Fruit fly (Drosophila melanogaster) whole organism, embryonic: Measurements from ENCODE around the gene CG31650.

Source experiments
- Ada2b ChIP-seq: fragments of 200-800 bp; sonication (Bioruptor generic); IDR thresholded peaks from 2 replicates; pipeline ENCODE4 v1.3.6; 2022; ENCODE audit warnings: missing biosample characterization, missing genetic modification characterization
- Asciz ChIP-seq: fragments of 200-800 bp; sonication (Bioruptor generic); optimal IDR thresholded peaks from 2 replicates; lab custom pipeline; 2017; ENCODE audit warnings: missing biosample characterization, mild to moderate bottlenecking, missing genetic modification characterization, missing genetic modification reagents
- CG1024 ChIP-seq: fragments of 200-800 bp; sonication (Bioruptor generic); IDR thresholded peaks from 2 replicates; pipeline ENCODE4 v1.3.6; 2022; ENCODE audit warnings: missing biosample characterization, missing genetic modification characterization
- CG10274 ChIP-seq: fragments of 200-800 bp; sonication (Bioruptor generic); optimal IDR thresholded peaks from 3 replicates; lab custom pipeline; 2017; ENCODE audit warnings: missing biosample characterization, mild to moderate bottlenecking, missing genetic modification characterization
- CG11504 ChIP-seq: fragments of 200-800 bp; sonication (Bioruptor generic); optimal IDR thresholded peaks from 3 replicates; lab custom pipeline; 2019; ENCODE audit warnings: missing biosample characterization, mild to moderate bottlenecking, missing genetic modification characterization, moderate library complexity
- CG12155 ChIP-seq: fragments of 200-800 bp; sonication (Bioruptor generic); optimal IDR thresholded peaks from 3 replicates; lab custom pipeline; 2016; ENCODE audit warnings: missing biosample characterization, missing genetic modification characterization
- CG14441 ChIP-seq: fragments of 200-800 bp; sonication (Bioruptor generic); IDR thresholded peaks from 2 replicates; pipeline ENCODE4 v1.3.6; 2022; ENCODE audit warnings: missing biosample characterization, missing genetic modification characterization
- CG1602 ChIP-seq: fragments of 200-800 bp; sonication (Bioruptor generic); optimal IDR thresholded peaks from 3 replicates; lab custom pipeline; 2016; ENCODE audit warnings: missing biosample characterization, missing genetic modification characterization
- CG1792 ChIP-seq: fragments of 200-800 bp; sonication (Bioruptor generic); optimal IDR thresholded peaks from 2 replicates; lab custom pipeline; 2016; ENCODE audit warnings: missing biosample characterization, missing genetic modification characterization
- CG31441 ChIP-seq: fragments of 200-800 bp; sonication (Bioruptor generic); IDR thresholded peaks from 2 replicates; pipeline ENCODE4 v1.3.6; 2022; ENCODE audit warnings: missing biosample characterization, missing genetic modification characterization
- CG3407 ChIP-seq: fragments of 200-800 bp; sonication (Bioruptor generic); optimal IDR thresholded peaks from 2 replicates; lab custom pipeline; 2018; ENCODE audit warnings: missing biosample characterization, mild to moderate bottlenecking, missing genetic modification characterization
- CG34224 ChIP-seq: fragments of 200-800 bp; sonication (Bioruptor generic); IDR thresholded peaks from 3 replicates; pipeline ENCODE4 v1.3.6; 2022; ENCODE audit warnings: missing biosample characterization, missing genetic modification characterization; ENCODE audit not compliant: partially characterized antibody
- CG3838 ChIP-seq: fragments of 200-800 bp; sonication (Bioruptor generic); optimal IDR thresholded peaks from 3 replicates; lab custom pipeline; 2016; ENCODE audit warnings: missing biosample characterization, missing genetic modification characterization
- CG4820 ChIP-seq: fragments of 200-800 bp; sonication (Bioruptor generic); optimal IDR thresholded peaks from 3 replicates; lab custom pipeline; 2016; ENCODE audit warnings: missing biosample characterization, missing genetic modification characterization
- CG5245 ChIP-seq: fragments of 200-800 bp; sonication (Bioruptor generic); optimal IDR thresholded peaks from 3 replicates; lab custom pipeline; 2016; ENCODE audit warnings: missing biosample characterization, missing genetic modification characterization
- CG6175 ChIP-seq: fragments of 200-800 bp; sonication (Bioruptor generic); IDR thresholded peaks from 3 replicates; pipeline ENCODE4 v1.3.6; 2022; ENCODE audit warnings: missing biosample characterization, missing genetic modification characterization
- CG6854 ChIP-seq: fragments of 200-800 bp; sonication (Bioruptor generic); optimal IDR thresholded peaks from 3 replicates; lab custom pipeline; 2017; ENCODE audit warnings: missing biosample characterization, mild to moderate bottlenecking, missing genetic modification characterization
- CG8388 ChIP-seq: fragments of 200-800 bp; sonication (Bioruptor generic); optimal IDR thresholded peaks from 2 replicates; lab custom pipeline; 2019; ENCODE audit warnings: missing biosample characterization, mild to moderate bottlenecking, missing genetic modification characterization, moderate library complexity
- CG8924 ChIP-seq: fragments of 200-800 bp; optimal IDR thresholded peaks from 3 replicates; lab custom pipeline; 2019; ENCODE audit warnings: missing biosample characterization, mild to moderate bottlenecking, missing genetic modification characterization, moderate library complexity
- CkIIα-i1 ChIP-seq: fragments of 200-800 bp; sonication (Bioruptor generic); IDR thresholded peaks from 2 replicates; pipeline ENCODE4 v1.3.6; 2022; ENCODE audit warnings: missing biosample characterization, missing genetic modification characterization
- Fer1 ChIP-seq: fragments of 200-800 bp; sonication (Bioruptor generic); optimal IDR thresholded peaks from 2 replicates; lab custom pipeline; 2017; ENCODE audit warnings: missing biosample characterization, mild to moderate bottlenecking, missing genetic modification characterization
- HHEX ChIP-seq: fragments of 200-800 bp; sonication (Bioruptor generic); optimal IDR thresholded peaks from 3 replicates; lab custom pipeline; 2017; ENCODE audit warnings: missing biosample characterization, mild to moderate bottlenecking, missing genetic modification characterization, missing genetic modification reagents
- HLH3B ChIP-seq: fragments of 200-800 bp; sonication (Bioruptor generic); IDR thresholded peaks from 2 replicates; pipeline ENCODE4 v1.3.6; 2022; ENCODE audit warnings: missing biosample characterization, missing genetic modification characterization
- HmgZ ChIP-seq: fragments of 200-800 bp; sonication (Bioruptor generic); optimal IDR thresholded peaks from 2 replicates; lab custom pipeline; 2018; ENCODE audit warnings: missing biosample characterization, mild to moderate bottlenecking, missing genetic modification characterization
- Lim3 ChIP-seq: fragments of 200-800 bp; sonication (Bioruptor generic); IDR thresholded peaks from 2 replicates; pipeline ENCODE4 v1.3.6; 2022; ENCODE audit warnings: missing biosample characterization, missing genetic modification characterization
- Lpt ChIP-seq: fragments of >200 bp; optimal IDR thresholded peaks from 2 replicates; lab custom pipeline; 2018; ENCODE audit warnings: missing biosample characterization, missing genetic modification characterization
- Mad ChIP-seq: fragments of 200-800 bp; sonication (Bioruptor generic); optimal IDR thresholded peaks from 2 replicates; lab custom pipeline; 2016; ENCODE audit warnings: missing biosample characterization, missing genetic modification characterization
- Max ChIP-seq: fragments of 200-800 bp; sonication (Bioruptor generic); optimal IDR thresholded peaks from 2 replicates; lab custom pipeline; 2016; ENCODE audit warnings: missing biosample characterization, mild to moderate bottlenecking, missing genetic modification characterization
- Neu2 ChIP-seq: fragments of 200-800 bp; sonication (Bioruptor generic); optimal IDR thresholded peaks from 3 replicates; lab custom pipeline; 2016; ENCODE audit warnings: missing biosample characterization, missing genetic modification characterization, borderline replicate concordance
- Oli ChIP-seq: fragments of 200-800 bp; sonication (Bioruptor generic); optimal IDR thresholded peaks from 2 replicates; lab custom pipeline; 2018; ENCODE audit warnings: missing biosample characterization, mild to moderate bottlenecking, missing genetic modification characterization, moderate library complexity
- Opbp ChIP-seq: fragments of 200-800 bp; sonication (Bioruptor generic); IDR thresholded peaks from 3 replicates; pipeline ENCODE4 v1.3.6; 2022; ENCODE audit warnings: missing biosample characterization, missing genetic modification characterization; ENCODE audit not compliant: partially characterized antibody
- Ptx1 ChIP-seq: fragments of 200-800 bp; sonication (Bioruptor generic); IDR thresholded peaks from 2 replicates; pipeline ENCODE4 v1.3.6; 2022; ENCODE audit warnings: missing biosample characterization, missing genetic modification characterization
- YL-1 ChIP-seq: fragments of 200-800 bp; sonication (Bioruptor generic); optimal IDR thresholded peaks from 3 replicates; lab custom pipeline; 2017; ENCODE audit warnings: missing biosample characterization, mild to moderate bottlenecking, missing genetic modification characterization
- cato ChIP-seq: fragments of 200-800 bp; sonication (Bioruptor generic); optimal IDR thresholded peaks from 2 replicates; lab custom pipeline; 2016; ENCODE audit warnings: missing biosample characterization, missing genetic modification characterization, borderline replicate concordance
- ci ChIP-seq: fragments of 200-800 bp; sonication (Bioruptor generic); IDR thresholded peaks from 3 replicates; pipeline ENCODE4 v1.3.6; 2022; ENCODE audit warnings: missing biosample characterization, missing genetic modification characterization
- crc ChIP-seq: fragments of 200-800 bp; sonication (Bioruptor generic); optimal IDR thresholded peaks from 2 replicates; lab custom pipeline; 2016; ENCODE audit warnings: missing biosample characterization, missing genetic modification characterization
- gcm2 ChIP-seq: fragments of 200-800 bp; sonication (Bioruptor generic); optimal IDR thresholded peaks from 2 replicates; lab custom pipeline; 2016; ENCODE audit warnings: missing biosample characterization, missing genetic modification characterization
- hth ChIP-seq: fragments of >200 bp; optimal IDR thresholded peaks from 2 replicates; lab custom pipeline; 2017; ENCODE audit warnings: inconsistent platforms
- peb ChIP-seq: fragments of 200-800 bp; sonication (Bioruptor generic); IDR thresholded peaks from 2 replicates; pipeline ENCODE4 v1.3.6; 2022; ENCODE audit warnings: missing biosample characterization, missing genetic modification characterization
- pho ChIP-seq: fragments of 200-800 bp; sonication (Bioruptor generic); optimal IDR thresholded peaks from 2 replicates; lab custom pipeline; 2016; ENCODE audit warnings: missing biosample characterization, missing genetic modification characterization
- ro ChIP-seq: fragments of 200-800 bp; sonication (Bioruptor generic); IDR thresholded peaks from 2 replicates; pipeline ENCODE4 v1.3.6; 2022; ENCODE audit warnings: missing biosample characterization, missing genetic modification characterization
- scrt ChIP-seq: fragments of 200-800 bp; sonication (Bioruptor generic); optimal IDR thresholded peaks from 2 replicates; lab custom pipeline; 2018; ENCODE audit warnings: missing biosample characterization, mild to moderate bottlenecking, missing genetic modification characterization, moderate library complexity
- sob ChIP-seq: fragments of 200-800 bp; sonication (Bioruptor generic); IDR thresholded peaks from 2 replicates; pipeline ENCODE4 v1.3.6; 2022; ENCODE audit warnings: missing biosample characterization, missing genetic modification characterization
- sr ChIP-seq: fragments of 200-800 bp; sonication (Bioruptor generic); IDR thresholded peaks from 3 replicates; pipeline ENCODE4 v1.3.6; 2022; ENCODE audit warnings: missing biosample characterization, missing genetic modification characterization
- stc ChIP-seq: fragments of 200-800 bp; sonication (Bioruptor generic); IDR thresholded peaks from 2 replicates; pipeline ENCODE4 v1.3.6; 2022; ENCODE audit warnings: missing biosample characterization, missing genetic modification characterization
- tap ChIP-seq: fragments of 200-800 bp; optimal IDR thresholded peaks from 3 replicates; lab custom pipeline; 2019; ENCODE audit warnings: missing biosample characterization, mild to moderate bottlenecking, missing genetic modification characterization, moderate library complexity
- tll ChIP-seq, 2 experiments: fragments of 200-800 bp in 1 of 2; fragments of >200 bp in 1 of 2; sonication (Bioruptor generic) in 1 of 2; optimal IDR thresholded peaks; 2 replicates each; lab custom pipeline; 2017 to 2019; ENCODE audit warnings: missing biosample characterization in 2 of 2, missing genetic modification characterization in 2 of 2, mild to moderate bottlenecking in 1 of 2, moderate library complexity in 1 of 2
- tna ChIP-seq: fragments of 200-800 bp; sonication (Bioruptor generic); IDR thresholded peaks from 2 replicates; pipeline ENCODE4 v1.3.6; 2022; ENCODE audit warnings: missing biosample characterization, missing genetic modification characterization; ENCODE audit not compliant: partially characterized antibody
- tup ChIP-seq: fragments of 200-800 bp; sonication (Bioruptor generic); optimal IDR thresholded peaks from 2 replicates; lab custom pipeline; 2016; ENCODE audit warnings: missing biosample characterization, mild to moderate bottlenecking, missing genetic modification characterization, moderate library complexity
- z ChIP-seq: fragments of 200-800 bp; sonication (Bioruptor generic); IDR thresholded peaks from 3 replicates; pipeline ENCODE4 v1.3.6; 2022; ENCODE audit warnings: missing biosample characterization, missing genetic modification characterization

CG31650 gene

DNA sequence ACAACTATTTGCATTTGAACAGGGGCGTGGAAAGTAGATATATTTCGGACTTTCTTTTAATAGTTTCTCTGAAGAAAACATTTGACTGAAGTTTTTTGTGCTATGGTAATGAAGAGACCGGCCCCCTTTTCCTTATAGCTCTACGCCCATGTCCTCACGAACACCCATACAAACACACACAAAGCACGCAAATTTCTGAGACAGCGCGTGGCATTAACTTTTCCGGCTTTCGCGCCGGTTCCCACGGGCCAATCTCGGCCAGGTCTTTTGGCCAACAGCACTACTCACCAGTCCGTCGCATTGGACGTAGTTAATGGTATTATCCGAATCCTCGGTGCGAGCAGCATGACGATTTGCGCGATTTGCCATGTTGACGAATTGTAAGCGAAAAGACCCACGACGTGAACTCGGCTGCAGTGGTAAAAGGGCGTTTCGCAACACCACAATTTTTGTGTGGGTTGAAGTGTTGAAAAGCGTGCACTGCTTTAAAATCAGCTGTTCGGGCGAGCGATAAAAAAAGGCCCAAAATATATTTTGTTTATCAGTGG is 7.9 kb upstream of the CG31650 start, which contains the start of gene senju (continued):
- TF ChIP-seq scrt (GFP tag; lab: Kevin White, UChicago) = peak; percentile 65
- peak; percentile 50 for TF ChIP-seq tap (tag; lab: Kevin White, UChicago)
- TF ChIP-seq Opbp (GFP tag; lab: Robert Waterston, UW) = peak; percentile 100
- TF ChIP-seq CG4820 = peak; percentile 64
- TF ChIP-seq HLH3B (GFP tag; lab: Robert Waterston, UW) = peak; percentile 78
- peak; percentile 43; the same call in 1 of the 2 replicates for TF ChIP-seq ro (GFP tag; lab: Robert Waterston, UW)
- peak; percentile 83 for TF ChIP-seq CG14441 (GFP tag; lab: Robert Waterston, UW)
- TF ChIP-seq cato (GFP tag; lab: Kevin White, UChicago) = peak; percentile 58
- TF ChIP-seq CG31441 (GFP tag; lab: Robert Waterston, UW) = peak; percentile 81
- no peak for TF ChIP-seq hth
- TF ChIP-seq YL-1 (GFP tag; lab: Kevin White, UChicago) = peak; percentile 99
- no peak for TF ChIP-seq tup (GFP tag; lab: Kevin White, UChicago)
- peak; percentile 96 for TF ChIP-seq ci (GFP tag; lab: Robert Waterston, UW)
- TF ChIP-seq CG8924 = peak; percentile 82
- no peak for TF ChIP-seq Neu2 (GFP tag; lab: Kevin White, UChicago)
- TF ChIP-seq CG3407 (GFP tag; lab: Kevin White, UChicago) = peak; percentile 66
- TF ChIP-seq CG1792 (GFP tag; lab: Kevin White, UChicago) = peak; percentile 60
- TF ChIP-seq Ptx1 (GFP tag; lab: Robert Waterston, UW) = peak; percentile 84
- TF ChIP-seq CkIIα-i1 (GFP tag; lab: Robert Waterston, UW) = no peak
- TF ChIP-seq CG12155 (GFP tag; lab: Kevin White, UChicago) = peak; percentile 85
- peak; percentile 37; the same call in 1 of the 2 replicates for TF ChIP-seq Lim3 (GFP tag; lab: Robert Waterston, UW)
- TF ChIP-seq tna (GFP tag; lab: Robert Waterston, UW) = no peak
- TF ChIP-seq peb = no peak; the same call in 1 of the 2 replicates
- peak; percentile 88 for TF ChIP-seq HmgZ (tag; lab: Kevin White, UChicago)
- TF ChIP-seq Ada2b (GFP tag; lab: Robert Waterston, UW) = peak; percentile 81
- TF ChIP-seq Fer1 (GFP tag; lab: Kevin White, UChicago) = peak; percentile 87
- peak; percentile 86 for TF ChIP-seq pho (GFP tag; lab: Kevin White, UChicago)
- peak; percentile 69 for TF ChIP-seq stc (GFP tag; lab: Robert Waterston, UW)
- TF ChIP-seq z (GFP tag; lab: Robert Waterston, UW) = 0 out of 3 replicates have a peak, but pooled peaks have one; percentile 33
- peak; percentile 88 for TF ChIP-seq sr (GFP tag; lab: Robert Waterston, UW)
- TF ChIP-seq Mad = peak; percentile 83
- TF ChIP-seq sob = peak; percentile 84
- TF ChIP-seq CG11504 = peak; percentile 76
- peak; percentile 90 for TF ChIP-seq Max (GFP tag; lab: Kevin White, UChicago)
- peak; percentile 52; the same call in 2 of the 3 replicates for TF ChIP-seq CG6175 (GFP tag; lab: Robert Waterston, UW)
- TF ChIP-seq CG6854 = peak; percentile 75
- peak; percentile 21 for TF ChIP-seq CG10274
- TF ChIP-seq CG3838 (GFP tag; lab: Kevin White, UChicago) = peak; percentile 33
- TF ChIP-seq HHEX (GFP tag; lab: Kevin White, UChicago) = peak; percentile 80
- TF ChIP-seq Lpt (GFP tag; lab: Kevin White, UChicago) = no peak
- TF ChIP-seq CG34224 (GFP tag; lab: Robert Waterston, UW) = peak; percentile 63; the same call in 2 of the 3 replicates
- peak; percentile 81 for TF ChIP-seq CG8388
- TF ChIP-seq Asciz (GFP tag; lab: Kevin White, UChicago) = peak; percentile 74
- peak in 1 of 2 experiments; percentile 19 for TF ChIP-seq tll (GFP tag; optimal IDR thresholded peaks at IDR 0.05; lab: Kevin White, UChicago)
- peak; percentile 68 for TF ChIP-seq gcm2
- peak; percentile 69 for TF ChIP-seq CG1602 (GFP tag; lab: Kevin White, UChicago)
- TF ChIP-seq CG5245 (GFP tag; lab: Kevin White, UChicago) = peak; percentile 80
- peak; percentile 78 for TF ChIP-seq Oli (tag; lab: Kevin White, UChicago)
- TF ChIP-seq CG1024 (GFP tag; lab: Robert Waterston, UW) = peak; percentile 68
- peak; percentile 73 for TF ChIP-seq crc (GFP tag; lab: Kevin White, UChicago)
